Fruit fly (Drosophila melanogaster) whole organism, embryonic: ENCODE measurements around the gene pes.

Experiments used
- Atf3 ChIP-seq: fragments of 200-800 bp; sonication (Bioruptor generic); optimal IDR thresholded peaks from 3 replicates; lab custom pipeline; 2016; ENCODE audit warnings: missing biosample characterization, missing genetic modification characterization
- CG10147 ChIP-seq: fragments of 200-800 bp; sonication (Bioruptor generic); optimal IDR thresholded peaks from 2 replicates; lab custom pipeline; 2019; ENCODE audit warnings: missing biosample characterization, mild to moderate bottlenecking, missing genetic modification characterization, moderate library complexity
- CG10366 ChIP-seq: fragments of 200-800 bp; sonication (Bioruptor generic); IDR thresholded peaks from 2 replicates; pipeline ENCODE4 v1.3.6; 2022; ENCODE audit warnings: missing biosample characterization, missing genetic modification characterization
- CG11085 ChIP-seq: fragments of 200-800 bp; sonication (Bioruptor generic); IDR thresholded peaks from 2 replicates; pipeline ENCODE4 v1.3.6; 2022; ENCODE audit warnings: missing biosample characterization, missing genetic modification characterization
- CG13123 ChIP-seq: fragments of 200-800 bp; sonication (Bioruptor generic); optimal IDR thresholded peaks from 2 replicates; lab custom pipeline; 2016; ENCODE audit warnings: missing biosample characterization, missing genetic modification characterization
- CG13287 ChIP-seq: fragments of 200-800 bp; sonication (Bioruptor generic); IDR thresholded peaks from 2 replicates; pipeline ENCODE4 v1.3.6; 2022; ENCODE audit warnings: missing biosample characterization, missing genetic modification characterization; ENCODE audit not compliant: partially characterized antibody
- CG13624 ChIP-seq: fragments of 200-800 bp; sonication (Bioruptor generic); optimal IDR thresholded peaks from 2 replicates; lab custom pipeline; 2016; ENCODE audit warnings: missing biosample characterization, missing genetic modification characterization
- CG14014 ChIP-seq: fragments of 200-800 bp; sonication (Bioruptor generic); IDR thresholded peaks from 2 replicates; pipeline ENCODE4 v1.3.6; 2022; ENCODE audit warnings: missing biosample characterization, missing genetic modification characterization
- CG16863 ChIP-seq: fragments of 200-800 bp; sonication (Bioruptor generic); optimal IDR thresholded peaks from 3 replicates; lab custom pipeline; 2016; ENCODE audit warnings: missing biosample characterization, missing genetic modification characterization
- CG2129 ChIP-seq: fragments of 200-800 bp; sonication (Bioruptor generic); IDR thresholded peaks from 2 replicates; pipeline ENCODE4 v1.3.6; 2022; ENCODE audit warnings: missing biosample characterization, missing genetic modification characterization; ENCODE audit not compliant: partially characterized antibody
- CG3065 ChIP-seq: fragments of 200-800 bp; sonication (Bioruptor generic); optimal IDR thresholded peaks from 2 replicates; lab custom pipeline; 2016; ENCODE audit warnings: missing biosample characterization, missing genetic modification characterization
- CG3281 ChIP-seq: fragments of 200-800 bp; sonication (Bioruptor generic); optimal IDR thresholded peaks from 3 replicates; lab custom pipeline; 2017; ENCODE audit warnings: missing biosample characterization, mild to moderate bottlenecking, missing genetic modification characterization
- CG5245 ChIP-seq: fragments of 200-800 bp; sonication (Bioruptor generic); optimal IDR thresholded peaks from 3 replicates; lab custom pipeline; 2016; ENCODE audit warnings: missing biosample characterization, missing genetic modification characterization
- CG6254 ChIP-seq: fragments of 200-800 bp; sonication (Bioruptor generic); optimal IDR thresholded peaks from 3 replicates; lab custom pipeline; 2017; ENCODE audit warnings: mild to moderate bottlenecking, missing biosample characterization, missing genetic modification reagents, missing genetic modification characterization
- CG7372 ChIP-seq: fragments of 200-800 bp; sonication (Bioruptor generic); IDR thresholded peaks from 2 replicates; pipeline ENCODE4 v1.3.6; 2022; ENCODE audit warnings: missing biosample characterization, missing genetic modification characterization
- CG7928 ChIP-seq: fragments of 200-800 bp; sonication (Bioruptor generic); optimal IDR thresholded peaks from 2 replicates; lab custom pipeline; 2017; ENCODE audit warnings: missing biosample characterization, mild to moderate bottlenecking, missing genetic modification characterization
- Chrac-16 ChIP-seq: fragments of 200-800 bp; sonication (Bioruptor generic); optimal IDR thresholded peaks from 3 replicates; lab custom pipeline; 2016; ENCODE audit warnings: missing biosample characterization, missing genetic modification characterization
- Dek ChIP-seq: fragments of 200-800 bp; sonication (Bioruptor generic); optimal IDR thresholded peaks from 3 replicates; lab custom pipeline; 2019; ENCODE audit warnings: missing biosample characterization, mild to moderate bottlenecking, missing genetic modification characterization, moderate library complexity
- Dp ChIP-seq: fragments of 200-800 bp; sonication (Bioruptor generic); optimal IDR thresholded peaks from 2 replicates; lab custom pipeline; 2018; ENCODE audit warnings: missing biosample characterization, mild to moderate bottlenecking, missing genetic modification characterization, moderate library complexity
- Drgx ChIP-seq: fragments of 200-800 bp; sonication (Bioruptor generic); IDR thresholded peaks from 2 replicates; pipeline ENCODE4 v1.3.6; 2022; ENCODE audit warnings: missing biosample characterization, missing genetic modification characterization
- E2f1 ChIP-seq: fragments of 200-800 bp; sonication (Bioruptor generic); IDR thresholded peaks from 2 replicates; pipeline ENCODE4 v1.3.6; 2022; ENCODE audit warnings: missing biosample characterization, missing genetic modification characterization
- Fer2 ChIP-seq: fragments of 200-800 bp; sonication (Bioruptor generic); optimal IDR thresholded peaks from 2 replicates; lab custom pipeline; 2018; ENCODE audit warnings: missing biosample characterization, mild to moderate bottlenecking, missing genetic modification characterization, moderate library complexity
- Fer3 ChIP-seq: fragments of 200-800 bp; sonication (Bioruptor generic); optimal IDR thresholded peaks from 2 replicates; lab custom pipeline; 2018; ENCODE audit warnings: missing biosample characterization, mild to moderate bottlenecking, missing genetic modification characterization, moderate library complexity
- Hmr ChIP-seq: fragments of 200-800 bp; sonication (Bioruptor generic); optimal IDR thresholded peaks from 3 replicates; lab custom pipeline; 2017; ENCODE audit warnings: mild to moderate bottlenecking, missing biosample characterization, missing genetic modification reagents, missing genetic modification characterization
- MTF-1 ChIP-seq: fragments of 200-800 bp; sonication (Bioruptor generic); optimal IDR thresholded peaks from 2 replicates; lab custom pipeline; 2018; ENCODE audit warnings: missing biosample characterization, mild to moderate bottlenecking, missing genetic modification characterization, borderline replicate concordance
- NC2α ChIP-seq: fragments of 200-800 bp; sonication (Bioruptor generic); optimal IDR thresholded peaks from 2 replicates; lab custom pipeline; 2016; ENCODE audit warnings: missing biosample characterization, missing genetic modification characterization
- NfI ChIP-seq: fragments of 200-800 bp; sonication (Bioruptor generic); optimal IDR thresholded peaks from 3 replicates; lab custom pipeline; 2018; ENCODE audit warnings: missing biosample characterization, mild to moderate bottlenecking, missing genetic modification characterization, moderate library complexity
- Oli ChIP-seq: fragments of 200-800 bp; sonication (Bioruptor generic); optimal IDR thresholded peaks from 2 replicates; lab custom pipeline; 2018; ENCODE audit warnings: missing biosample characterization, mild to moderate bottlenecking, missing genetic modification characterization, moderate library complexity
- Opbp ChIP-seq: fragments of 200-800 bp; sonication (Bioruptor generic); IDR thresholded peaks from 3 replicates; pipeline ENCODE4 v1.3.6; 2022; ENCODE audit warnings: missing biosample characterization, missing genetic modification characterization; ENCODE audit not compliant: partially characterized antibody
- Ptx1 ChIP-seq: fragments of 200-800 bp; sonication (Bioruptor generic); IDR thresholded peaks from 2 replicates; pipeline ENCODE4 v1.3.6; 2022; ENCODE audit warnings: missing biosample characterization, missing genetic modification characterization
- Sox102F ChIP-seq: fragments of 200-800 bp; sonication (Bioruptor generic); optimal IDR thresholded peaks from 2 replicates; lab custom pipeline; 2018; ENCODE audit warnings: missing biosample characterization, mild to moderate bottlenecking, missing genetic modification characterization, moderate library complexity
- ato ChIP-seq: fragments of 200-800 bp; sonication (Bioruptor generic); IDR thresholded peaks from 2 replicates; pipeline ENCODE4 v1.3.6; 2022; ENCODE audit warnings: missing biosample characterization, missing genetic modification characterization; ENCODE audit not compliant: partially characterized antibody
- bab2 ChIP-seq: fragments of 200-800 bp; sonication (Bioruptor generic); optimal IDR thresholded peaks from 2 replicates; lab custom pipeline; 2016; ENCODE audit warnings: missing biosample characterization, missing genetic modification characterization
- bowl ChIP-seq: fragments of 200-800 bp; sonication (Bioruptor generic); IDR thresholded peaks from 2 replicates; pipeline ENCODE4 v1.3.6; 2022; ENCODE audit warnings: missing biosample characterization, missing genetic modification characterization
- dmrt99B ChIP-seq: fragments of 200-800 bp; sonication (Bioruptor generic); optimal IDR thresholded peaks from 2 replicates; lab custom pipeline; 2018; ENCODE audit warnings: missing biosample characterization, mild to moderate bottlenecking, missing genetic modification characterization, moderate library complexity
- esg ChIP-seq: fragments of 200-800 bp; sonication (Bioruptor generic); conservative IDR thresholded peaks from 2 replicates; pipeline ENCODE4 v1.3.6; 2022; ENCODE audit warnings: missing biosample characterization, missing genetic modification characterization
- fd96Cb ChIP-seq: fragments of 200-800 bp; sonication (Bioruptor generic); optimal IDR thresholded peaks from 2 replicates; lab custom pipeline; 2018; ENCODE audit warnings: missing biosample characterization, mild to moderate bottlenecking, missing genetic modification characterization, moderate library complexity
- fu2 ChIP-seq: fragments of 200-800 bp; sonication (Bioruptor generic); optimal IDR thresholded peaks from 2 replicates; lab custom pipeline; 2016; ENCODE audit warnings: missing biosample characterization, missing genetic modification characterization
- jumu ChIP-seq: fragments of 200-800 bp; sonication (Bioruptor generic); optimal IDR thresholded peaks from 3 replicates; lab custom pipeline; 2016; ENCODE audit warnings: missing biosample characterization, missing genetic modification characterization
- mam ChIP-seq: fragments of 200-800 bp; sonication (Bioruptor generic); optimal IDR thresholded peaks from 3 replicates; lab custom pipeline; 2016; ENCODE audit warnings: missing biosample characterization, missing genetic modification characterization
- mld ChIP-seq: fragments of 200-800 bp; sonication (Bioruptor generic); IDR thresholded peaks from 3 replicates; pipeline ENCODE4 v1.3.6; 2022; ENCODE audit warnings: missing biosample characterization, missing genetic modification characterization; ENCODE audit not compliant: partially characterized antibody
- nmo ChIP-seq: fragments of 200-800 bp; sonication (Bioruptor generic); optimal IDR thresholded peaks from 2 replicates; lab custom pipeline; 2018; ENCODE audit warnings: missing biosample characterization, mild to moderate bottlenecking, missing genetic modification characterization, moderate library complexity
- p53 ChIP-seq: fragments of 200-800 bp; sonication (Bioruptor generic); optimal IDR thresholded peaks from 2 replicates; lab custom pipeline; 2016; ENCODE audit warnings: missing biosample characterization, missing genetic modification characterization
- ro ChIP-seq: fragments of 200-800 bp; sonication (Bioruptor generic); IDR thresholded peaks from 2 replicates; pipeline ENCODE4 v1.3.6; 2022; ENCODE audit warnings: missing biosample characterization, missing genetic modification characterization
- shn ChIP-seq: fragments of 200-800 bp; sonication (Bioruptor generic); optimal IDR thresholded peaks from 3 replicates; lab custom pipeline; 2016; ENCODE audit warnings: missing biosample characterization, missing genetic modification characterization
- sna ChIP-seq: fragments of 200-800 bp; sonication (Bioruptor generic); IDR thresholded peaks from 2 replicates; pipeline ENCODE4 v1.3.6; 2022; ENCODE audit warnings: missing biosample characterization, missing genetic modification characterization; ENCODE audit not compliant: partially characterized antibody
- ssp ChIP-seq: fragments of 200-800 bp; sonication (Bioruptor generic); IDR thresholded peaks from 2 replicates; pipeline ENCODE4 v1.3.6; 2022; ENCODE audit warnings: missing biosample characterization, missing genetic modification characterization
- toy ChIP-seq: fragments of 200-800 bp; sonication (Bioruptor generic); IDR thresholded peaks from 2 replicates; pipeline ENCODE4 v1.3.6; 2022; ENCODE audit warnings: missing biosample characterization, missing genetic modification characterization
- z ChIP-seq: fragments of 200-800 bp; sonication (Bioruptor generic); IDR thresholded peaks from 3 replicates; pipeline ENCODE4 v1.3.6; 2022; ENCODE audit warnings: missing biosample characterization, missing genetic modification characterization

Gene pes

dm6 chr2L:8042645-8043281, 48.8 kb upstream of the pes start, which contains the start of gene RpL36A (continued):
- no peak for TF ChIP-seq ro
- TF ChIP-seq CG6254 (GFP tag; lab: Kevin White, UChicago): no peak
- TF ChIP-seq CG3281: peak; percentile 68
- peak; percentile 46 for TF ChIP-seq shn (GFP tag; lab: Kevin White, UChicago)
- peak; percentile 78 for TF ChIP-seq Hmr (GFP tag; lab: Kevin White, UChicago)
- TF ChIP-seq bab2 (GFP tag; lab: Kevin White, UChicago): no peak
- peak; percentile 56 for TF ChIP-seq MTF-1 (GFP tag; lab: Kevin White, UChicago)
- peak; percentile 41 for TF ChIP-seq Chrac-16 (GFP tag; lab: Kevin White, UChicago)
- TF ChIP-seq ato (GFP tag; lab: Robert Waterston, UW): peak; percentile 91
- TF ChIP-seq dmrt99B: no peak
- peak; percentile 60 for TF ChIP-seq CG13624
- TF ChIP-seq Drgx (GFP tag; lab: Robert Waterston, UW): no peak
- peak; percentile 66 for TF ChIP-seq mam (GFP tag; lab: Kevin White, UChicago)
- TF ChIP-seq CG3065: no peak
- peak; percentile 46 for TF ChIP-seq p53
- peak; percentile 83 for TF ChIP-seq NfI
- no peak for TF ChIP-seq NC2α (GFP tag; lab: Kevin White, UChicago)
- TF ChIP-seq fu2: no peak
- TF ChIP-seq Opbp (GFP tag; lab: Robert Waterston, UW): peak; percentile 94
- TF ChIP-seq CG5245 (GFP tag; lab: Kevin White, UChicago): no peak
- peak; percentile 47 for TF ChIP-seq nmo
- no peak for TF ChIP-seq CG7372 (GFP tag; lab: Robert Waterston, UW)
- peak; percentile 60 for TF ChIP-seq CG10366 (GFP tag; lab: Robert Waterston, UW)
- 0 out of 2 replicates have a peak, but pooled peaks have one; percentile 20 for TF ChIP-seq bowl (GFP tag; lab: Robert Waterston, UW)
- TF ChIP-seq toy: no peak
- TF ChIP-seq CG10147 (GFP tag; lab: Kevin White, UChicago): no peak
- TF ChIP-seq Dp: peak; percentile 22
- peak; percentile 81 for TF ChIP-seq ssp (GFP tag; lab: Robert Waterston, UW)
- TF ChIP-seq Ptx1 (GFP tag; lab: Robert Waterston, UW): peak; percentile 47
- no peak for TF ChIP-seq z (GFP tag; lab: Robert Waterston, UW)
- TF ChIP-seq jumu: no peak
- TF ChIP-seq esg (GFP tag; lab: Robert Waterston, UW): no peak
- TF ChIP-seq Dek (tag; lab: Kevin White, UChicago): peak; percentile 60
- no peak for TF ChIP-seq CG7928
- no peak for TF ChIP-seq CG16863 (GFP tag; lab: Kevin White, UChicago)
- TF ChIP-seq Oli (tag; lab: Kevin White, UChicago): no peak
- TF ChIP-seq fd96Cb (tag; lab: Kevin White, UChicago): no peak
- peak; percentile 28 for TF ChIP-seq Atf3 (GFP tag; lab: Kevin White, UChicago)
- TF ChIP-seq sna (GFP tag; lab: Robert Waterston, UW): 0 out of 2 replicates have a peak, but pooled peaks have one; percentile 22
- TF ChIP-seq Fer3: peak; percentile 68
- peak; percentile 78 for TF ChIP-seq CG13287 (GFP tag; lab: Robert Waterston, UW)
- no peak for TF ChIP-seq CG13123
- TF ChIP-seq CG14014: peak; percentile 61; the same call in 1 of the 2 replicates
- TF ChIP-seq mld: peak; percentile 83; the same call in 2 of the 3 replicates
- TF ChIP-seq E2f1: peak; percentile 13; the same call in 1 of the 2 replicates
- TF ChIP-seq CG11085 (GFP tag; lab: Robert Waterston, UW): peak; percentile 43; the same call in 1 of the 2 replicates
- peak; percentile 75 for TF ChIP-seq CG2129
- no peak for TF ChIP-seq Sox102F (GFP tag; lab: Kevin White, UChicago)
- TF ChIP-seq Fer2: no peak
- TF ChIP-seq, all 482 proteins: peak for 271
